Worm (Caenorhabditis elegans): ENCODE measurements around the gene C05D12.4.
A peak's percentile ranks its signal among the peaks of the same experiment; 100 is the strongest.

C05D12.4 gene

DNA sequence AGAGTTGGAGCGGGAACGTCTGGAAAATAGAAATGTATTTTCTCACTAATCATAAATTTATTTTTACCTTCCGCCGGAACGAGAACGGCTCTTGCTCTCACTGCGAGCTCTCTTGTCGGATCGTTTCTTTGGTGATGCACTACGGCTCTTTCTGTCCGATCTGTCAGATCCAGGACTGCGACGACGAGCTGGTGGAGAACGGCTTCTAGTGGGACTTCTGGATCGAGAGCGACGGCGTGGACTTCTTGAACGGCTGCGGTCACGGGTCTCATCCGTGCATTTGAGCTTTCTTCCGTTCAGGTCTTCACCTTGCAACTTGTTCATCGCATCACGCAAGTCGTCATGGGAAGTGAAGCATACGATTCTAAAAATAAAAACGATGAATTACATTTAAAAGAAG, 20.1 kb downstream of the C05D12.4 start:
- TF ChIP-seq unc-30 (tag; optimal IDR thresholded peaks at IDR 0.05), result no peak
- no peak for TF ChIP-seq isw-1 (GFP tag; IDR thresholded peaks at IDR 0.05)
- TF ChIP-seq tlp-1 (tag; optimal IDR thresholded peaks at IDR 0.05), result no peak
- no peak for TF ChIP-seq skn-1 (tag; optimal IDR thresholded peaks at IDR 0.05)
- no peak for TF ChIP-seq pax-3 (tag; optimal IDR thresholded peaks at IDR 0.05)
- TF ChIP-seq mdl-1 (tag; optimal IDR thresholded peaks at IDR 0.05), result no peak
- no peak for TF ChIP-seq nhr-11 (tag; optimal IDR thresholded peaks at IDR 0.05)
- no peak for TF ChIP-seq hlh-17 (GFP tag; optimal IDR thresholded peaks at IDR 0.05; ENCODE audit: borderline replicate concordance)
- no peak for TF ChIP-seq fkh-4 (tag; optimal IDR thresholded peaks at IDR 0.05; ENCODE audit: borderline replicate concordance)
- TF ChIP-seq C04F5.9 (tag; optimal IDR thresholded peaks at IDR 0.05), result no peak
- no peak for TF ChIP-seq C16A3.4 (tag; optimal IDR thresholded peaks at IDR 0.05)
- TF ChIP-seq pag-3 (tag; optimal IDR thresholded peaks at IDR 0.05; ENCODE audit: borderline replicate concordance, insufficient read depth), result no peak
- no peak for TF ChIP-seq snu-23 (GFP tag; optimal IDR thresholded peaks at IDR 0.05)
- TF ChIP-seq unc-130 (tag; optimal IDR thresholded peaks at IDR 0.05), result no peak
- no peak for TF ChIP-seq Y116A8C.19 (tag; optimal IDR thresholded peaks at IDR 0.05; ENCODE audit: borderline replicate concordance)

DNA sequence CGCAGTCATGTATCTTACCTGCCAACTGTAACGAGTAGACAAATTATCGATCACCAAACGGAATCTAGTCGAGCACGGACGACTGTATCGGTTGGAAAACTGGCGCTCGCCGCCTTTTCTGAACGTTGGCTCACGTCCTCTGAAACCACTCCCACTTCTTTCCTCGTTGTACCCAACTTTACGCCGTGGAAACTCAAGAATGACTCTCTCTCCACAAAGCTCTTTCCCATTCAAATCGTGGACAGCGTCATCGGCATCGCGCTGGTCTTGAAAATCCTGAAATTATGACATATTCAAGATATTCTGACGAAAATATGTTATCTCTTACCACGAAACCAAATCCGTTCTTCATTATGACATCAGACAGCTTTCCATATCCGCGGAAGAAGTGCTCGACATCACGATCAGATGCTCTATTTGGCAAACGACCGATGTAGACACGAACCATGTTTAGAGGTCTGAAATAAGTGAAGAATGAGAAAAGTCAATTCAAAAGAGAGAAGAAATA, 20.9 kb downstream of the C05D12.4 start, which contains the start of gene rsp-2:
Gene rsp-2, minus strand, starts transcription at position 458 of the 508 bp plus-strand sequence.
- TF ChIP-seq egl-13 (tag; optimal IDR thresholded peaks at IDR 0.05) (no peak), aly-2 (tag; optimal IDR thresholded peaks at IDR 0.05) (no peak), nhr-85 (tag) (no peak), nhr-71 (tag; optimal IDR thresholded peaks at IDR 0.05) (no peak), ces-1 (GFP tag; optimal IDR thresholded peaks at IDR 0.05) (no peak)

DNA sequence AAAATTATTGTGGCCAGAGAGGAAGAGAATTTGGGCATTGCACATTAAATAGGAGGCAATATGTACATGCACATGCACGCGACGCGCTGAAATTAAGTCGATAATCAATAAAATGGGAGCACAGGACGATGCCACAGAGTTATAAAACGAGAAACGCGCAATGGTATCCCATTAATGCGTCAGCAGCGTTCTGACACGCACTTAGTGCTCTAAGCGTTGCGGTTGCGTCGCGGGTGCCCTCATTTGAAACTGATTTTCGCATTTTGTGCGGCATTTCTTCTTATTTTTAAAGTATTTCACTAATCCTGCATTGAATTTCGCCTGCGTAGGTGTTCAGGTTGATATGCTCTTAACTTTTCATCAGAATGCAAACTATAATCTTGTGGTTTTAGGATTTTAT, 21.3 kb downstream of the C05D12.4 start, which contains the start of gene rsp-1:
Gene rsp-1, plus strand, starts transcription at position 338 of the 400 bp plus-strand sequence.
- TF ChIP-seq unc-62 (GFP tag; optimal IDR thresholded peaks at IDR 0.05), result no peak
- peak; percentile 73 for TF ChIP-seq pax-3 (tag; optimal IDR thresholded peaks at IDR 0.05)
- TF ChIP-seq aha-1 (tag; optimal IDR thresholded peaks at IDR 0.05), result peak; percentile 17
- peak; percentile 80 for TF ChIP-seq grh-1 (GFP tag; IDR thresholded peaks at IDR 0.05)
- TF ChIP-seq unc-98 (GFP tag; IDR thresholded peaks at IDR 0.05), result no peak
- TF ChIP-seq C16A3.4 (tag; optimal IDR thresholded peaks at IDR 0.05), result peak; percentile 95
- no peak for TF ChIP-seq nhr-84 (tag; optimal IDR thresholded peaks at IDR 0.05)
- TF ChIP-seq lsy-2 (tag; optimal IDR thresholded peaks at IDR 0.05), result peak; percentile 91 to 94
- peak; percentile 27 for TF ChIP-seq blmp-1 (tag; optimal IDR thresholded peaks at IDR 0.05)
- TF ChIP-seq fos-1 (tag; optimal IDR thresholded peaks at IDR 0.05), result peak; percentile 78
- no peak for TF ChIP-seq hlh-17 (GFP tag; optimal IDR thresholded peaks at IDR 0.05; ENCODE audit: borderline replicate concordance)
- TF ChIP-seq mep-1 (tag; optimal IDR thresholded peaks at IDR 0.05), result peak; percentile 84
- TF ChIP-seq swsn-7 (tag; optimal IDR thresholded peaks at IDR 0.05), result peak; percentile 91
- TF ChIP-seq ceh-82 (tag; optimal IDR thresholded peaks at IDR 0.05), result peak; percentile 92 to 95 (median 94)
- TF ChIP-seq ets-5 (GFP tag; IDR thresholded peaks at IDR 0.05), result no peak
- peak; percentile 94 for TF ChIP-seq snu-23 (GFP tag; optimal IDR thresholded peaks at IDR 0.05)
- peak; percentile 79 for TF ChIP-seq fkh-8 (tag; optimal IDR thresholded peaks at IDR 0.05)
- peak; percentile 91 for TF ChIP-seq nhr-47 (tag; optimal IDR thresholded peaks at IDR 0.05)
- TF ChIP-seq nhr-28 (tag; optimal IDR thresholded peaks at IDR 0.05), result no peak
- TF ChIP-seq mef-2 (tag; optimal IDR thresholded peaks at IDR 0.05), result peak; percentile 13
- peak; percentile 84 to 88 (median 87) for TF ChIP-seq dpl-1 (GFP tag; optimal IDR thresholded peaks at IDR 0.05)
- peak; percentile 81 for TF ChIP-seq snpc-4 (tag; optimal IDR thresholded peaks at IDR 0.05)
- no peak for TF ChIP-seq tlp-1 (tag; optimal IDR thresholded peaks at IDR 0.05)
- TF ChIP-seq unc-86 (tag; optimal IDR thresholded peaks at IDR 0.05), result peak; percentile 83
- TF ChIP-seq pag-3 (tag; optimal IDR thresholded peaks at IDR 0.05; ENCODE audit: borderline replicate concordance, insufficient read depth), result no peak
- peak; percentile 29 for TF ChIP-seq fkh-4 (tag; optimal IDR thresholded peaks at IDR 0.05; ENCODE audit: borderline replicate concordance)
- TF ChIP-seq ceh-8 (GFP tag; optimal IDR thresholded peaks at IDR 0.05), result peak; percentile 55
- no peak; the same call in 1 of the 2 replicates for TF ChIP-seq ceh-88 (GFP tag; IDR thresholded peaks at IDR 0.05)
- peak; percentile 74 for TF ChIP-seq zip-4 (GFP tag; optimal IDR thresholded peaks at IDR 0.05)
- TF ChIP-seq egl-27 (tag; optimal IDR thresholded peaks at IDR 0.05), result no peak
- no peak for TF ChIP-seq unc-30 (tag; optimal IDR thresholded peaks at IDR 0.05)
- no peak for TF ChIP-seq alr-1 (tag; optimal IDR thresholded peaks at IDR 0.05; ENCODE audit: borderline replicate concordance)
- TF ChIP-seq nhr-12 (tag; optimal IDR thresholded peaks at IDR 0.05), result no peak
- TF ChIP-seq jun-1 (tag; optimal IDR thresholded peaks at IDR 0.05), result peak; percentile 91
- peak; percentile 94 for TF ChIP-seq rnt-1 (tag; optimal IDR thresholded peaks at IDR 0.05)
- peak; percentile 76 for TF ChIP-seq elt-2 (tag; optimal IDR thresholded peaks at IDR 0.05)

Data from whole organism, L1 larva.